Fruit fly (Drosophila melanogaster) whole organism, embryonic: ENCODE data around the gene mAChR-C.

Experiments used
- B-H1 ChIP-seq: fragments of 200-800 bp; sonication (Bioruptor generic); IDR thresholded peaks from 3 replicates; pipeline ENCODE4 v1.3.6; 2022; ENCODE audit warnings: missing biosample characterization, missing genetic modification characterization
- CG1024 ChIP-seq: fragments of 200-800 bp; sonication (Bioruptor generic); IDR thresholded peaks from 2 replicates; pipeline ENCODE4 v1.3.6; 2022; ENCODE audit warnings: missing biosample characterization, missing genetic modification characterization
- CG10979 ChIP-seq: fragments of 200-800 bp; sonication (Bioruptor generic); optimal IDR thresholded peaks from 2 replicates; lab custom pipeline; 2018; ENCODE audit warnings: missing biosample characterization, mild to moderate bottlenecking, missing genetic modification characterization, moderate library complexity
- CG11504 ChIP-seq: fragments of 200-800 bp; sonication (Bioruptor generic); optimal IDR thresholded peaks from 3 replicates; lab custom pipeline; 2019; ENCODE audit warnings: missing biosample characterization, mild to moderate bottlenecking, missing genetic modification characterization, moderate library complexity
- CG13424 ChIP-seq: fragments of 200-800 bp; sonication (Bioruptor generic); optimal IDR thresholded peaks from 2 replicates; lab custom pipeline; 2019; ENCODE audit warnings: missing biosample characterization, mild to moderate bottlenecking, missing genetic modification characterization, moderate library complexity
- CG14441 ChIP-seq: fragments of 200-800 bp; sonication (Bioruptor generic); IDR thresholded peaks from 2 replicates; pipeline ENCODE4 v1.3.6; 2022; ENCODE audit warnings: missing biosample characterization, missing genetic modification characterization
- CG1529 ChIP-seq: fragments of 200-800 bp; sonication (Bioruptor generic); optimal IDR thresholded peaks from 3 replicates; lab custom pipeline; 2018; ENCODE audit warnings: missing biosample characterization, missing genetic modification characterization
- CG15479 ChIP-seq: fragments of 200-800 bp; sonication (Bioruptor generic); optimal IDR thresholded peaks from 3 replicates; lab custom pipeline; 2019; ENCODE audit warnings: missing biosample characterization, mild to moderate bottlenecking, missing genetic modification characterization, moderate library complexity
- CG15514 ChIP-seq: fragments of 200-800 bp; sonication (Bioruptor generic); optimal IDR thresholded peaks from 3 replicates; lab custom pipeline; 2017; ENCODE audit warnings: missing biosample characterization, missing genetic modification characterization, mild to moderate bottlenecking, moderate library complexity, missing genetic modification reagents
- CG15601 ChIP-seq: fragments of 200-800 bp; sonication (Bioruptor generic); optimal IDR thresholded peaks from 3 replicates; lab custom pipeline; 2019; ENCODE audit warnings: missing biosample characterization, mild to moderate bottlenecking, missing genetic modification characterization, moderate library complexity
- CG17328 ChIP-seq: fragments of 200-800 bp; sonication (Bioruptor generic); IDR thresholded peaks from 2 replicates; pipeline ENCODE4 v1.3.6; 2022; ENCODE audit warnings: missing biosample characterization, missing genetic modification characterization
- CG17359 ChIP-seq: fragments of 200-800 bp; sonication (Bioruptor generic); optimal IDR thresholded peaks from 3 replicates; lab custom pipeline; 2018; ENCODE audit warnings: missing biosample characterization, mild to moderate bottlenecking, missing genetic modification characterization, moderate library complexity
- CG17568 ChIP-seq: fragments of 200-800 bp; sonication (Bioruptor generic); optimal IDR thresholded peaks from 2 replicates; lab custom pipeline; 2018; ENCODE audit warnings: missing biosample characterization, mild to moderate bottlenecking, missing genetic modification characterization, moderate library complexity
- CG2129 ChIP-seq: fragments of 200-800 bp; sonication (Bioruptor generic); IDR thresholded peaks from 2 replicates; pipeline ENCODE4 v1.3.6; 2022; ENCODE audit warnings: missing biosample characterization, missing genetic modification characterization; ENCODE audit not compliant: partially characterized antibody
- CG2202 ChIP-seq: fragments of 200-800 bp; sonication (Bioruptor generic); optimal IDR thresholded peaks from 2 replicates; lab custom pipeline; 2018; ENCODE audit warnings: missing biosample characterization, mild to moderate bottlenecking, missing genetic modification characterization
- CG2678 ChIP-seq: fragments of 200-800 bp; sonication (Bioruptor generic); optimal IDR thresholded peaks from 3 replicates; lab custom pipeline; 2019; ENCODE audit warnings: missing biosample characterization, mild to moderate bottlenecking, missing genetic modification characterization, moderate library complexity
- CG31441 ChIP-seq: fragments of 200-800 bp; sonication (Bioruptor generic); IDR thresholded peaks from 2 replicates; pipeline ENCODE4 v1.3.6; 2022; ENCODE audit warnings: missing biosample characterization, missing genetic modification characterization
- CG32772 ChIP-seq: fragments of 200-800 bp; sonication (Bioruptor generic); IDR thresholded peaks from 2 replicates; pipeline ENCODE4 v1.3.6; 2022; ENCODE audit warnings: missing biosample characterization, missing genetic modification characterization
- CG4328 ChIP-seq: fragments of 200-800 bp; sonication (Bioruptor generic); optimal IDR thresholded peaks from 3 replicates; lab custom pipeline; 2017; ENCODE audit warnings: missing biosample characterization, missing genetic modification reagents, missing genetic modification characterization
- CG5245 ChIP-seq: fragments of 200-800 bp; sonication (Bioruptor generic); optimal IDR thresholded peaks from 3 replicates; lab custom pipeline; 2016; ENCODE audit warnings: missing biosample characterization, missing genetic modification characterization
- CG6175 ChIP-seq: fragments of 200-800 bp; sonication (Bioruptor generic); IDR thresholded peaks from 3 replicates; pipeline ENCODE4 v1.3.6; 2022; ENCODE audit warnings: missing biosample characterization, missing genetic modification characterization
- CG6689 ChIP-seq: fragments of 200-800 bp; sonication (Bioruptor generic); IDR thresholded peaks from 2 replicates; pipeline ENCODE4 v1.3.6; 2022; ENCODE audit warnings: missing biosample characterization, missing genetic modification characterization
- CG8089 ChIP-seq: fragments of 200-800 bp; sonication (Bioruptor generic); optimal IDR thresholded peaks from 3 replicates; lab custom pipeline; 2016; ENCODE audit warnings: missing biosample characterization, missing genetic modification characterization
- CG8290 ChIP-seq, 3 experiments: fragments of 200-800 bp; sonication (Bioruptor generic); optimal IDR thresholded peaks; 2 replicates each; lab custom pipeline; 2016 to 2019; ENCODE audit warnings: missing biosample characterization in 3 of 3, missing genetic modification characterization in 3 of 3, mild to moderate bottlenecking in 2 of 3, moderate library complexity in 1 of 3
- CG9437 ChIP-seq: fragments of 200-800 bp; sonication (Bioruptor generic); optimal IDR thresholded peaks from 2 replicates; lab custom pipeline; 2018; ENCODE audit warnings: missing biosample characterization, mild to moderate bottlenecking, missing genetic modification characterization
- CG9609 ChIP-seq: fragments of 200-800 bp; sonication (Bioruptor generic); optimal IDR thresholded peaks from 3 replicates; lab custom pipeline; 2016; ENCODE audit warnings: missing biosample characterization, missing genetic modification characterization
- Chrac-16 ChIP-seq: fragments of 200-800 bp; sonication (Bioruptor generic); optimal IDR thresholded peaks from 3 replicates; lab custom pipeline; 2016; ENCODE audit warnings: missing biosample characterization, missing genetic modification characterization
- CoRest ChIP-seq: fragments of 200-800 bp; sonication (Bioruptor generic); optimal IDR thresholded peaks from 3 replicates; lab custom pipeline; 2018; ENCODE audit warnings: missing biosample characterization, mild to moderate bottlenecking, missing genetic modification characterization, moderate library complexity
- ERR ChIP-seq: fragments of 200-800 bp; sonication (Bioruptor generic); optimal IDR thresholded peaks from 2 replicates; lab custom pipeline; 2016; ENCODE audit warnings: missing biosample characterization, missing genetic modification characterization
- Hr3 ChIP-seq: fragments of 200-800 bp; sonication (Bioruptor generic); optimal IDR thresholded peaks from 3 replicates; lab custom pipeline; 2016; ENCODE audit warnings: missing biosample characterization, missing genetic modification characterization
- Lim3 ChIP-seq: fragments of 200-800 bp; sonication (Bioruptor generic); IDR thresholded peaks from 2 replicates; pipeline ENCODE4 v1.3.6; 2022; ENCODE audit warnings: missing biosample characterization, missing genetic modification characterization
- Mes4 ChIP-seq: fragments of 200-800 bp; sonication (Bioruptor generic); optimal IDR thresholded peaks from 2 replicates; lab custom pipeline; 2016; ENCODE audit warnings: missing biosample characterization, missing genetic modification characterization
- Scr ChIP-seq: fragments of 200-800 bp; sonication (Bioruptor generic); IDR thresholded peaks from 2 replicates; pipeline ENCODE4 v1.3.6; 2022; ENCODE audit warnings: missing biosample characterization, missing genetic modification characterization; ENCODE audit not compliant: partially characterized antibody
- Taf1 ChIP-seq: fragments of 200-800 bp; sonication (Bioruptor generic); IDR thresholded peaks from 2 replicates; pipeline ENCODE4 v1.3.6; 2022; ENCODE audit warnings: missing biosample characterization, missing genetic modification characterization
- ap ChIP-seq: fragments of 200-800 bp; sonication (Bioruptor generic); IDR thresholded peaks from 2 replicates; pipeline ENCODE4 v1.3.6; 2022; ENCODE audit warnings: missing biosample characterization, missing genetic modification characterization
- bab2 ChIP-seq: fragments of 200-800 bp; sonication (Bioruptor generic); optimal IDR thresholded peaks from 2 replicates; lab custom pipeline; 2016; ENCODE audit warnings: missing biosample characterization, missing genetic modification characterization
- bbx ChIP-seq: fragments of 200-800 bp; sonication (Bioruptor generic); IDR thresholded peaks from 2 replicates; pipeline ENCODE4 v1.3.6; 2022; ENCODE audit warnings: missing biosample characterization, missing genetic modification characterization; ENCODE audit not compliant: partially characterized antibody
- cwo ChIP-seq: fragments of 200-800 bp; sonication (Bioruptor generic); optimal IDR thresholded peaks from 3 replicates; lab custom pipeline; 2017; ENCODE audit warnings: missing biosample characterization, missing genetic modification characterization, mild to moderate bottlenecking, moderate library complexity, missing genetic modification reagents
- dati ChIP-seq: fragments of 200-800 bp; sonication (Bioruptor generic); IDR thresholded peaks from 2 replicates; pipeline ENCODE4 v1.3.6; 2022; ENCODE audit warnings: missing biosample characterization, missing genetic modification characterization
- ham ChIP-seq: fragments of 200-800 bp; sonication (Bioruptor generic); IDR thresholded peaks from 2 replicates; pipeline ENCODE4 v1.3.6; 2022; ENCODE audit warnings: missing biosample characterization, missing genetic modification characterization
- ken ChIP-seq: fragments of 200-800 bp; sonication (Bioruptor generic); IDR thresholded peaks from 3 replicates; pipeline ENCODE4 v1.3.6; 2022; ENCODE audit warnings: missing biosample characterization, missing genetic modification characterization
- knrl ChIP-seq: fragments of 200-800 bp; sonication (Bioruptor generic); IDR thresholded peaks from 3 replicates; pipeline ENCODE4 v1.3.6; 2022; ENCODE audit warnings: missing biosample characterization, missing genetic modification characterization; ENCODE audit not compliant: partially characterized antibody
- phol ChIP-seq: fragments of 200-800 bp; sonication (Bioruptor generic); optimal IDR thresholded peaks from 3 replicates; lab custom pipeline; 2018; ENCODE audit warnings: missing biosample characterization, mild to moderate bottlenecking, missing genetic modification characterization, moderate library complexity
- sob ChIP-seq: fragments of 200-800 bp; sonication (Bioruptor generic); IDR thresholded peaks from 2 replicates; pipeline ENCODE4 v1.3.6; 2022; ENCODE audit warnings: missing biosample characterization, missing genetic modification characterization
- tap ChIP-seq: fragments of 200-800 bp; optimal IDR thresholded peaks from 3 replicates; lab custom pipeline; 2019; ENCODE audit warnings: missing biosample characterization, mild to moderate bottlenecking, missing genetic modification characterization, moderate library complexity
- trem ChIP-seq: fragments of 200-800 bp; optimal IDR thresholded peaks from 3 replicates; lab custom pipeline; 2019; ENCODE audit warnings: missing biosample characterization, mild to moderate bottlenecking, missing genetic modification characterization, moderate library complexity
- tx ChIP-seq: fragments of 200-800 bp; sonication (Bioruptor generic); optimal IDR thresholded peaks from 2 replicates; lab custom pipeline; 2016; ENCODE audit warnings: missing biosample characterization, missing genetic modification characterization
- unc-4 ChIP-seq: fragments of 200-800 bp; sonication (Bioruptor generic); IDR thresholded peaks from 2 replicates; pipeline ENCODE4 v1.3.6; 2022; ENCODE audit warnings: missing biosample characterization, missing genetic modification characterization; ENCODE audit not compliant: partially characterized antibody
- unpg ChIP-seq: fragments of 200-800 bp; sonication (Bioruptor generic); optimal IDR thresholded peaks from 3 replicates; lab custom pipeline; 2018; ENCODE audit warnings: missing biosample characterization, mild to moderate bottlenecking, missing genetic modification characterization, moderate library complexity

The mAChR-C gene

dm6 chrX:6863289-6863938 is 30.9 kb upstream of the mAChR-C start, which contains the start of gene CG43736 (continued):
- TF ChIP-seq Mes4 (GFP tag; lab: Kevin White, UChicago) (peak; percentile 89), ap (peak; percentile 75), CG17568 (GFP tag; lab: Kevin White, UChicago) (peak; percentile 87), trem (tag; lab: Kevin White, UChicago) (peak; percentile 94), CG8089 (GFP tag; lab: Kevin White, UChicago) (peak; percentile 90), ERR (peak; percentile 75), Chrac-16 (peak; percentile 91), CG1529 (peak; percentile 96), CG1024 (peak; percentile 65), CG15479 (no peak), CG2129 (no peak), CG10979 (tag; lab: Kevin White, UChicago) (peak; percentile 97), Hr3 (peak; percentile 94), Lim3 (peak; percentile 45; the same call in 1 of the 2 replicates), CG4328 (GFP tag; lab: Kevin White, UChicago) (peak; percentile 94), unc-4 (GFP tag; lab: Robert Waterston, UW) (no peak), CG11504 (tag; lab: Kevin White, UChicago) (peak; percentile 98), phol (tag; lab: Kevin White, UChicago) (peak; percentile 98), bbx (GFP tag; lab: Robert Waterston, UW) (no peak), CG14441 (GFP tag; lab: Robert Waterston, UW) (peak; percentile 85), Scr (GFP tag; lab: Robert Waterston, UW) (no peak), ken (GFP tag; lab: Robert Waterston, UW) (peak; percentile 84), tap (peak; percentile 98), CG15601 (tag; lab: Kevin White, UChicago) (peak; percentile 95), cwo (GFP tag; lab: Kevin White, UChicago) (peak; percentile 93), sob (GFP tag; lab: Robert Waterston, UW) (peak; percentile 86), CG9609 (peak; percentile 92), ham (GFP tag; lab: Robert Waterston, UW) (peak; percentile 53; the same call in 1 of the 2 replicates), CG2678 (peak; percentile 99), bab2 (GFP tag; lab: Kevin White, UChicago) (peak; percentile 93), B-H1 (GFP tag; lab: Robert Waterston, UW) (peak; percentile 76), tx (GFP tag; lab: Kevin White, UChicago) (peak; percentile 89), knrl (GFP tag; lab: Robert Waterston, UW) (no peak), Taf1 (GFP tag; lab: Robert Waterston, UW) (peak; percentile 65), CG8290 (GFP tag; optimal IDR thresholded peaks at IDR 0.05; lab: Kevin White, UChicago) (peak; percentile 51), CG8290 (tag; optimal IDR thresholded peaks at IDR 0.05; lab: Kevin White, UChicago) (peak; percentile 54 to 89), CoRest (tag; lab: Kevin White, UChicago) (peak; percentile 99), CG5245 (GFP tag; lab: Kevin White, UChicago) (peak; percentile 85), CG6689 (GFP tag; lab: Robert Waterston, UW) (peak; percentile 91), CG17359 (tag; lab: Kevin White, UChicago) (peak; percentile 97), CG2202 (tag; lab: Kevin White, UChicago) (peak; percentile 83), CG15514 (GFP tag; lab: Kevin White, UChicago) (peak; percentile 77), CG9437 (peak; percentile 92), CG6175 (peak; percentile 77; the same call in 2 of the 3 replicates), CG32772 (GFP tag; lab: Robert Waterston, UW) (peak; percentile 80), CG13424 (tag; lab: Kevin White, UChicago) (peak; percentile 98), unpg (GFP tag; lab: Kevin White, UChicago) (peak; percentile 96), CG31441 (GFP tag; lab: Robert Waterston, UW) (peak; percentile 99), dati (GFP tag; lab: Robert Waterston, UW) (no peak), CG17328 (peak; percentile 76)
